Fruit fly (Drosophila melanogaster): ENCODE data around the gene CG42869.
"Not testable (repeated sequence)": the region's sequence is repeated elsewhere in the genome, so short reads cannot be mapped to it uniquely, and the experiment has no call there.

Gene CG42869

dm6 chr3R:21748954-21749920, 12.6 kb upstream of the CG42869 start, which contains the start of gene CG31233:
TSS of gene CG31233 (plus strand) at chr3R:21749853.
- TF ChIP-seq EcR (GFP tag; optimal IDR thresholded peaks at IDR 0.05) (no peak), usp (GFP tag; optimal IDR thresholded peaks at IDR 0.05) (no peak), pan (optimal IDR thresholded peaks at IDR 0.05) (no peak), CG8478 (optimal IDR thresholded peaks at IDR 0.05) (no peak), Dll (optimal IDR thresholded peaks at IDR 0.05) (no peak), psq (optimal IDR thresholded peaks at IDR 0.05) (no peak)

- TF ChIP-seq EcR (GFP tag; optimal IDR thresholded peaks at IDR 0.05), result no peak
These were observed 9.2 kb upstream of the CG42869 start for dm6 chr3R:21745887-21746286.

DNA sequence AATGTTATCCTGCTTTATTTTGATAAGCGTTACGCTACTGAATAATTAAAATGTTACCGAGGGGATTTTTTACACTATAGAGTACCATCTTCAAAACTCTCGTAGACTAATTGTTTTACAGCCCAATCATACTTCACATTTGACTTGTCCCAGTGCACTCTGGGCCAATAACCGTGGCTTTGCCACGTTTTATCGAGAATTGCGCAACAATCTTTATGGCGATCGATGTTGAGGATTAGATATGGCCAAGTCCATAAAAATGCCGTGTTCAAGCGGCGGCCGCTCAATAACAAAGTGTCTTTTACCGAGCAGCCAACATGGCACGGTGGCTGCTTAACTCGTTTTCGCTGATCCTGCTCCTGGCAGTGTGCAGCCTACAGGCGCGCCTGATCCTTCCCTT, 8.3 kb upstream of the CG42869 start, which contains the start of gene CG31343:
CG31343 (plus strand) TSS at position 279 of the 400 bp plus-strand sequence.
- TF ChIP-seq CG8478 (optimal IDR thresholded peaks at IDR 0.05) (no peak), psq (optimal IDR thresholded peaks at IDR 0.05) (no peak), usp (GFP tag; optimal IDR thresholded peaks at IDR 0.05) (no peak), EcR (GFP tag; optimal IDR thresholded peaks at IDR 0.05) (no peak), pan (optimal IDR thresholded peaks at IDR 0.05) (no peak)

DNA sequence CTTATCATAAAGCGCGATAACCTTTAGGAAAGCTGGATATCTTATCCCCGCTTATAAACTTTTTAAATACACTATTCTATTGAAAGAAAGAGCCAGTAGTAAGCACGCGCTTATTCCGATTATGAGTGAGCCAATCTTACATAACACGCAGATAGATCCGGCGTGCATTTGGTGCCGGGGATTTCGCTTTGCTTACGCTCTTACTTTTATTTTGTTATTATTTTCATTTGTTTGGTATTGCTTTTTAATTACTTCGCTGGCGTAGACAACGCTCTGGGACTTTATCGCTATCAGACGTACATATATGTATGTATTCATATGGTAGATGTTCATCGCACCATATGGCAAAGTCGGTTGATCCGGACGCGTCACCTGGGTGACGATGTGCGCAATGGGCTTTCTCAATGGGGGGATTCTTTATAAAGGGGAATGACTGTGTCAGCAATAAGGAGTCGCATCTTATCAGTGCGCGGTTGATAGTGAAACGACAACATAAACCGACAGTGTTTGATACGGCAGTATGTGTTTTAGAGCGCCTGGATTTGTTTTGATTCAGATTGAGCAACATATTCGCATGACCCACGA, 4.2 kb upstream of the CG42869 start:
- TF ChIP-seq EcR (GFP tag; optimal IDR thresholded peaks at IDR 0.05), result no peak
- TF ChIP-seq usp (GFP tag; optimal IDR thresholded peaks at IDR 0.05), result no peak
- TF ChIP-seq CG8478 (optimal IDR thresholded peaks at IDR 0.05), result no peak
- no peak for TF ChIP-seq Dll (optimal IDR thresholded peaks at IDR 0.05)
- TF ChIP-seq psq (optimal IDR thresholded peaks at IDR 0.05), result no peak
- no peak for TF ChIP-seq pan (optimal IDR thresholded peaks at IDR 0.05)

DNA sequence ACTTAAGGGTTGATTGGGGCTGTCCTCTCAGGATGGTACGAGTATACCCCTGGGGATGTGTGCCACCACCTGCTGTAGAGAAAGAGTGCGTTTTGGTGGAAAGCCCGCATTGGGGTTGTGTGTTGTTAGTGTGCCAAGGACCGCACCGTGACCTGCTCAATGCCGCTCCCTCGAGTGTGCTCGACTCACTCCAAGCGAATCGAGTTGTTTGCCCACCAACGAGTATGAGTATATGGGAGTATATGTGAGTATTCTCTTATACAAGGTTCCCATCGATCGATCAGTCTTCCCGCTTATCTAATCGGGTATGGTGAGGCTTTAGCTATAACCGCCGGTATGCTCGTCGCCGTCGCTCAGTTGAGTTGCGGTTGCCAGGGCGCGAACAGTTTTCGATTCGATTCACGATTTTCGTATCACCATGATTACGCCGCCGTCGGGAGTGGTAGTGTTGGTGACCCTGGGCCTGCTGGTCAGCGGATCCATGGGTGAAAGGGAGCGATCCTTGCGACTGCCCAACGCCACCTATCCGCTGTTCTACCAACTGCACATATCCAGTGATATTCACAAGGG, 3.2 kb upstream of the CG42869 start, which contains the start of gene CG5849:
CG5849 (plus strand) TSS at position 356 of the 570 bp plus-strand sequence.
- no peak for TF ChIP-seq pan (optimal IDR thresholded peaks at IDR 0.05)
- no peak for TF ChIP-seq Dll (optimal IDR thresholded peaks at IDR 0.05)
- TF ChIP-seq usp (GFP tag; optimal IDR thresholded peaks at IDR 0.05), result no peak
- TF ChIP-seq CG8478 (optimal IDR thresholded peaks at IDR 0.05), result no peak
- TF ChIP-seq EcR (GFP tag; optimal IDR thresholded peaks at IDR 0.05), result no peak
- TF ChIP-seq psq (optimal IDR thresholded peaks at IDR 0.05), result no peak

- TF ChIP-seq EcR (GFP tag; optimal IDR thresholded peaks at IDR 0.05) (no peak), usp (GFP tag; optimal IDR thresholded peaks at IDR 0.05) (no peak), pan (optimal IDR thresholded peaks at IDR 0.05) (no peak), Dll (optimal IDR thresholded peaks at IDR 0.05) (no peak), CG8478 (optimal IDR thresholded peaks at IDR 0.05) (no peak), psq (optimal IDR thresholded peaks at IDR 0.05) (no peak)
These were observed 2.4 kb upstream of the CG42869 start, which contains the start of gene CG34034 for dm6 chr3R:21739010-21739409. TSS of gene CG34034 (minus strand) at chr3R:21739110.

- no peak for TF ChIP-seq psq (optimal IDR thresholded peaks at IDR 0.05)
- no peak for TF ChIP-seq pan (optimal IDR thresholded peaks at IDR 0.05)
- TF ChIP-seq CG8478 (optimal IDR thresholded peaks at IDR 0.05), result no peak
- TF ChIP-seq usp (GFP tag; optimal IDR thresholded peaks at IDR 0.05), result no peak
- TF ChIP-seq Dll (optimal IDR thresholded peaks at IDR 0.05), result no peak
- TF ChIP-seq EcR (GFP tag; optimal IDR thresholded peaks at IDR 0.05), result no peak
These were observed 615 bp upstream of the CG42869 start, which contains the start of gene CG42870 for dm6 chr3R:21737264-21737663. TSS of gene CG42870 (minus strand) at chr3R:21737364.

- not testable (repeated sequence) for TF ChIP-seq psq (optimal IDR thresholded peaks at IDR 0.05); Dll (optimal IDR thresholded peaks at IDR 0.05); usp (GFP tag; optimal IDR thresholded peaks at IDR 0.05)
These were observed 453 bp downstream of the CG42869 start, which contains the start of gene Sfp93F for dm6 chr3R:21736196-21736595. TSS of gene Sfp93F (minus strand) at chr3R:21736296.

DNA sequence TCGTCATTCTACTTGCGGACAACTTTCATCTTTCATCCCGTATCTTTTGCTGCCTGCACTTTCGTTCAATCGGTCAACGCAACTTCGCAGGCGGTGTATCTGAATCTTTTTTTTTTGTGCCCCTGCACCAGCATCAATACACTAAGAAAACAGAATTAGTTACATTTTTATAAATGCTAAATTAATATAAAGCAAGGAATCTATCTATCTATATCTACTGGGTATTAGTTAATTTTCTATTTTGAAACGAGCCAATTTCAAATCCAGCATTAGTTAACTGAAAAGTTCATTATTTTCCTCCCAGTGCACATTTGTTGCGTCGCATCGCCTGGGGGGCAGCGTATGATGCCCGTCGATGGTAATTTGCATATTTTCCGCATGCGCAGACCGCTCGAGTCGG, 3.7 kb downstream of the CG42869 start:
- TF ChIP-seq Dll (optimal IDR thresholded peaks at IDR 0.05) (no peak), CG8478 (optimal IDR thresholded peaks at IDR 0.05) (no peak), pan (optimal IDR thresholded peaks at IDR 0.05) (no peak), EcR (GFP tag; optimal IDR thresholded peaks at IDR 0.05) (no peak), psq (optimal IDR thresholded peaks at IDR 0.05) (no peak), usp (GFP tag; optimal IDR thresholded peaks at IDR 0.05) (no peak)

DNA sequence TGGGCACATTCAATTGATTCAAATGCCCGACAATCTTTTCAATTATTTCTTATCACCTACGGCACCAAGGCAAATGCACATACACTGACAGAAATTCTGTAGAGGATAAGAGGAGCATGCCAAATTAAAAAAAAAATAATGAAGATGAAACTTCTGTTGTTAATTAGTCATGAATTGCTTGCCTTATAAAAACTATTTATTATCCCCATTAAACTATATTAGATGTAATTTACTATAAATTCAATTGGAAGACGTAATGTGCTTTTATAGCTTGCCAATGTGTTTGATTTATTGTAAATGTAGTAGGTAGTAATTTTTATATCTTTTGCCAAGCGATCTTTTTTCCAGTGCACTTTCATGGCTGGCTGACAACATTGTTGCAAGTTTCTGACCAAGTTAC, 5.0 kb downstream of the CG42869 start:
- TF ChIP-seq psq (optimal IDR thresholded peaks at IDR 0.05) (no peak), usp (GFP tag; optimal IDR thresholded peaks at IDR 0.05) (no peak), EcR (GFP tag; optimal IDR thresholded peaks at IDR 0.05) (no peak)

DNA sequence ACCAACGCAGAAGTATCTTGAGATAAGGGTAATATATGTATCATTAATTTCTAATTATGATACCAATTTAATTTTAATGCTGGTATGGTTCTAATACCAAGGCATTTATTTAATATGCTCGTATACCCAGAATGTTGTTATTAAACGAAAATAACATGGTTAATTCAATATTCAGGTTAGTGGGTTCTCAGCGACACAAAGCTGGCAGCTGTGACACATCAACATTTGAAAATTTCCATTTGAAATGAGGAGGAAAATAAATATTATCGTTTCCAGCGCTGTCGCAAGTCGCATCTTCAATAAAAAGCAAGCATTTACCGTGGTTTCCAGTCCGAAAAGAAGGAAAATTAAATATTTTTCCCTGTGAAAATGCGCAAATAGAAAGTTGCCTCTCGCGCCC, 5.7 kb downstream of the CG42869 start:
- TF ChIP-seq EcR (GFP tag; optimal IDR thresholded peaks at IDR 0.05), result no peak

dm6 chr3R:21726593-21726992, 10.1 kb downstream of the CG42869 start:
- TF ChIP-seq CG8478 (optimal IDR thresholded peaks at IDR 0.05), result no peak
- no peak for TF ChIP-seq psq (optimal IDR thresholded peaks at IDR 0.05)
- peak in 1 of 2 experiments; percentile 53 for TF ChIP-seq EcR (GFP tag; optimal IDR thresholded peaks at IDR 0.05)

Data from whole organism.